Worm (Caenorhabditis elegans): ENCODE measurements around the gene num-1.

num-1 gene

ce11 chrV:20847743-20848229, 18.2 kb downstream of the num-1 start (continued):
- TF ChIP-seq C17E4.6 (GFP tag; IDR thresholded peaks at IDR 0.05) (no peak; the same call in 1 of the 2 replicates), aptf-3 (GFP tag; IDR thresholded peaks at IDR 0.05) (no peak), pha-4 (tag; optimal IDR thresholded peaks at IDR 0.05) (no peak), nhr-80 (tag; optimal IDR thresholded peaks at IDR 0.05) (no peak), ztf-26 (tag; optimal IDR thresholded peaks at IDR 0.05) (peak; percentile 33), madf-10 (tag; optimal IDR thresholded peaks at IDR 0.05) (peak; percentile 20), hlh-12 (tag; optimal IDR thresholded peaks at IDR 0.05) (peak; percentile 27), die-1 (tag; optimal IDR thresholded peaks at IDR 0.05) (peak; percentile 38), F33H1.4 (GFP tag; IDR thresholded peaks at IDR 0.05) (no peak), atf-7 (tag; optimal IDR thresholded peaks at IDR 0.05) (peak; percentile 50), let-607 (tag; optimal IDR thresholded peaks at IDR 0.05) (no peak), F37B4.10 (GFP tag; IDR thresholded peaks at IDR 0.05) (no peak), ceh-40 (GFP tag; IDR thresholded peaks at IDR 0.05) (no peak), madf-3 (GFP tag; IDR thresholded peaks at IDR 0.05) (peak; percentile 65; the same call in 1 of the 2 replicates), ztf-18 (tag; optimal IDR thresholded peaks at IDR 0.05) (peak; percentile 46), lin-26 (GFP tag; IDR thresholded peaks at IDR 0.05) (peak; percentile 59; the same call in 1 of the 2 replicates)

ce11 chrV:20850580-20850979, 21.0 kb downstream of the num-1 start, which contains the start of gene clec-264:
Gene clec-264, minus strand, starts transcription at chrV:20850701.
- TF ChIP-seq ceh-27 (GFP tag; optimal IDR thresholded peaks at IDR 0.05) (no peak), ekl-4 (GFP tag; IDR thresholded peaks at IDR 0.05) (no peak), ztf-25 (GFP tag; IDR thresholded peaks at IDR 0.05) (no peak), fkh-3 (tag; optimal IDR thresholded peaks at IDR 0.05) (no peak), zim-3 (tag; optimal IDR thresholded peaks at IDR 0.05) (no peak), aptf-3 (GFP tag; IDR thresholded peaks at IDR 0.05) (no peak), rpc-1 (optimal IDR thresholded peaks at IDR 0.05) (no peak), rpc-1 (tag; optimal IDR thresholded peaks at IDR 0.05) (no peak), ets-4 (GFP tag; optimal IDR thresholded peaks at IDR 0.05) (no peak), madf-3 (GFP tag; IDR thresholded peaks at IDR 0.05) (no peak)

- TF ChIP-seq mcd-1 (GFP tag; IDR thresholded peaks at IDR 0.05) = 0 out of 2 replicates have a peak, but pooled peaks have one; percentile 30
- peak; percentile 49 for TF ChIP-seq D2030.7 (GFP tag; IDR thresholded peaks at IDR 0.05)
- no peak for TF ChIP-seq tbx-9 (tag; optimal IDR thresholded peaks at IDR 0.05; ENCODE audit: borderline replicate concordance)
- TF ChIP-seq ama-1 (optimal IDR thresholded peaks at IDR 0.05) = no peak
- TF ChIP-seq ama-1 (GFP tag; optimal IDR thresholded peaks at IDR 0.05) = peak in 1 of 2 experiments; percentile 28
- TF ChIP-seq snpc-1.3 (tag; optimal IDR thresholded peaks at IDR 0.05; ENCODE audit: insufficient read depth) = peak; percentile 17
- TF ChIP-seq ZK185.1 (tag; optimal IDR thresholded peaks at IDR 0.05; ENCODE audit: poor library complexity, severe bottlenecking) = peak; percentile 20
- peak; percentile 26 for TF ChIP-seq snpc-1.1 (tag; optimal IDR thresholded peaks at IDR 0.05; ENCODE audit: insufficient read depth)
- TF ChIP-seq ccch-3 (GFP tag; optimal IDR thresholded peaks at IDR 0.05) = no peak
- no peak for TF ChIP-seq F55B11.4 (tag; optimal IDR thresholded peaks at IDR 0.05; ENCODE audit: borderline replicate concordance, insufficient read depth)
- TF ChIP-seq B0336.3 (GFP tag; IDR thresholded peaks at IDR 0.05) = no peak
- TF ChIP-seq F23B12.7 (tag; optimal IDR thresholded peaks at IDR 0.05; ENCODE audit: insufficient read depth) = peak; percentile 50
- TF ChIP-seq nhr-80 (tag; optimal IDR thresholded peaks at IDR 0.05) = no peak
- TF ChIP-seq lsl-1 (GFP tag; optimal IDR thresholded peaks at IDR 0.05) = no peak
- TF ChIP-seq rpc-1 (optimal IDR thresholded peaks at IDR 0.05) = peak; percentile 19
- TF ChIP-seq rpc-1 (tag; optimal IDR thresholded peaks at IDR 0.05) = no peak
These were observed 22.3 kb downstream of the num-1 start, which contains the start of gene ndua-1 for ce11 chrV:20851847-20852386. Gene ndua-1, minus strand, starts transcription at chrV:20851897.
